Fruit fly (Drosophila melanogaster) whole organism, embryonic: ENCODE data around the gene Nup43.

Source experiments
- Adf1 ChIP-seq: fragments of 200-800 bp; sonication (Bioruptor generic); IDR thresholded peaks from 2 replicates; pipeline ENCODE4 v1.3.6; 2022; ENCODE audit warnings: missing biosample characterization, missing genetic modification characterization
- Atf6 ChIP-seq: fragments of 200-800 bp; sonication (Bioruptor generic); IDR thresholded peaks from 2 replicates; pipeline ENCODE4 v1.3.6; 2022; ENCODE audit warnings: missing biosample characterization, missing genetic modification characterization
- Awh ChIP-seq: fragments of 200-800 bp; sonication (Bioruptor generic); IDR thresholded peaks from 2 replicates; pipeline ENCODE4, ENCODE4 v1.3.6; 2022; ENCODE audit warnings: missing biosample characterization, missing genetic modification characterization
- CG10979 ChIP-seq: fragments of 200-800 bp; sonication (Bioruptor generic); optimal IDR thresholded peaks from 2 replicates; lab custom pipeline; 2018; ENCODE audit warnings: missing biosample characterization, mild to moderate bottlenecking, missing genetic modification characterization, moderate library complexity
- CG14050 ChIP-seq: fragments of 200-800 bp; sonication (Bioruptor generic); IDR thresholded peaks from 3 replicates; pipeline ENCODE4 v1.3.6; 2022; ENCODE audit warnings: missing biosample characterization, missing genetic modification characterization
- CG15269 ChIP-seq: fragments of 200-800 bp; sonication (Bioruptor generic); optimal IDR thresholded peaks from 2 replicates; lab custom pipeline; 2018; ENCODE audit warnings: missing biosample characterization, mild to moderate bottlenecking, missing genetic modification characterization, moderate library complexity
- CG15696 ChIP-seq: fragments of 200-800 bp; sonication (Bioruptor generic); optimal IDR thresholded peaks from 2 replicates; lab custom pipeline; 2019; ENCODE audit warnings: missing biosample characterization, mild to moderate bottlenecking, missing genetic modification characterization, moderate library complexity
- CG17359 ChIP-seq: fragments of 200-800 bp; sonication (Bioruptor generic); optimal IDR thresholded peaks from 3 replicates; lab custom pipeline; 2018; ENCODE audit warnings: missing biosample characterization, mild to moderate bottlenecking, missing genetic modification characterization, moderate library complexity
- CG17385 ChIP-seq: fragments of 200-800 bp; sonication (Bioruptor generic); optimal IDR thresholded peaks from 3 replicates; lab custom pipeline; 2018; ENCODE audit warnings: missing biosample characterization, mild to moderate bottlenecking, missing genetic modification characterization
- CG18764 ChIP-seq: fragments of 200-800 bp; sonication (Bioruptor generic); optimal IDR thresholded peaks from 3 replicates; lab custom pipeline; 2016; ENCODE audit warnings: missing biosample characterization, missing genetic modification characterization
- CG2199 ChIP-seq: fragments of 200-800 bp; sonication (Bioruptor generic); IDR thresholded peaks from 3 replicates; pipeline ENCODE4 v1.3.6; 2022; ENCODE audit warnings: missing biosample characterization, missing genetic modification characterization
- CG2202 ChIP-seq: fragments of 200-800 bp; sonication (Bioruptor generic); optimal IDR thresholded peaks from 2 replicates; lab custom pipeline; 2018; ENCODE audit warnings: missing biosample characterization, mild to moderate bottlenecking, missing genetic modification characterization
- CG32532 ChIP-seq: fragments of 200-800 bp; sonication (Bioruptor generic); IDR thresholded peaks from 2 replicates; pipeline ENCODE4 v1.3.6; 2022; ENCODE audit warnings: missing biosample characterization, missing genetic modification characterization
- CG3726 ChIP-seq: fragments of 200-800 bp; sonication (Bioruptor generic); IDR thresholded peaks from 3 replicates; pipeline ENCODE4, ENCODE4 v1.3.6; 2022; ENCODE audit warnings: missing biosample characterization, missing genetic modification characterization
- CG8388 ChIP-seq: fragments of 200-800 bp; sonication (Bioruptor generic); optimal IDR thresholded peaks from 2 replicates; lab custom pipeline; 2019; ENCODE audit warnings: missing biosample characterization, mild to moderate bottlenecking, missing genetic modification characterization, moderate library complexity
- CTCF ChIP-seq: fragments of 200-800 bp; sonication (Bioruptor generic); optimal IDR thresholded peaks from 2 replicates; lab custom pipeline; 2017; ENCODE audit warnings: missing biosample characterization, mild to moderate bottlenecking, missing genetic modification characterization, moderate library complexity
- CrebB ChIP-seq: fragments of 200-800 bp; sonication (Bioruptor generic); optimal IDR thresholded peaks from 3 replicates; lab custom pipeline; 2018; ENCODE audit warnings: missing biosample characterization, mild to moderate bottlenecking, missing genetic modification characterization
- Doc3 ChIP-seq: fragments of 200-800 bp; sonication (Bioruptor generic); IDR thresholded peaks from 3 replicates; pipeline ENCODE4 v1.3.6; 2022; ENCODE audit warnings: missing biosample characterization, missing genetic modification characterization; ENCODE audit not compliant: partially characterized antibody
- Ets65A ChIP-seq: fragments of 200-800 bp; sonication (Bioruptor generic); peaks from one replicate; lab custom pipeline; 2016; ENCODE audit warnings: missing biosample characterization, missing genetic modification characterization
- Fer3 ChIP-seq: fragments of 200-800 bp; sonication (Bioruptor generic); optimal IDR thresholded peaks from 2 replicates; lab custom pipeline; 2018; ENCODE audit warnings: missing biosample characterization, mild to moderate bottlenecking, missing genetic modification characterization, moderate library complexity
- HLH4C ChIP-seq: fragments of 200-800 bp; sonication (Bioruptor generic); IDR thresholded peaks from 3 replicates; pipeline ENCODE4 v1.3.6; 2022; ENCODE audit warnings: missing biosample characterization, missing genetic modification characterization; ENCODE audit not compliant: partially characterized antibody
- HmgZ ChIP-seq: fragments of 200-800 bp; sonication (Bioruptor generic); optimal IDR thresholded peaks from 2 replicates; lab custom pipeline; 2018; ENCODE audit warnings: missing biosample characterization, mild to moderate bottlenecking, missing genetic modification characterization
- Hr3 ChIP-seq: fragments of 200-800 bp; sonication (Bioruptor generic); optimal IDR thresholded peaks from 3 replicates; lab custom pipeline; 2016; ENCODE audit warnings: missing biosample characterization, missing genetic modification characterization
- MBD-R2 ChIP-seq: fragments of 200-800 bp; sonication (Bioruptor generic); IDR thresholded peaks from 2 replicates; pipeline ENCODE4 v1.3.6; 2022; ENCODE audit warnings: missing biosample characterization, missing genetic modification characterization
- MTF-1 ChIP-seq: fragments of 200-800 bp; sonication (Bioruptor generic); optimal IDR thresholded peaks from 2 replicates; lab custom pipeline; 2018; ENCODE audit warnings: missing biosample characterization, mild to moderate bottlenecking, missing genetic modification characterization, borderline replicate concordance
- NC2α ChIP-seq: fragments of 200-800 bp; sonication (Bioruptor generic); optimal IDR thresholded peaks from 2 replicates; lab custom pipeline; 2016; ENCODE audit warnings: missing biosample characterization, missing genetic modification characterization
- Rx ChIP-seq: fragments of 200-800 bp; sonication (Bioruptor generic); IDR thresholded peaks from 2 replicates; pipeline ENCODE4 v1.3.6; 2022; ENCODE audit warnings: missing biosample characterization, missing genetic modification characterization
- Side ChIP-seq: fragments of 200-800 bp; sonication (Bioruptor generic); optimal IDR thresholded peaks from 2 replicates; lab custom pipeline; 2016; ENCODE audit warnings: missing biosample characterization, missing genetic modification characterization
- Ssrp ChIP-seq: fragments of 200-800 bp; sonication (Bioruptor generic); optimal IDR thresholded peaks from 2 replicates; lab custom pipeline; 2018; ENCODE audit warnings: missing biosample characterization, mild to moderate bottlenecking, missing genetic modification characterization, moderate library complexity
- Xrp1 ChIP-seq: fragments of 200-800 bp; sonication (Bioruptor generic); IDR thresholded peaks from 2 replicates; pipeline ENCODE4 v1.3.6; 2022; ENCODE audit warnings: missing biosample characterization, missing genetic modification characterization
- bab2 ChIP-seq: fragments of 200-800 bp; sonication (Bioruptor generic); optimal IDR thresholded peaks from 2 replicates; lab custom pipeline; 2016; ENCODE audit warnings: missing biosample characterization, missing genetic modification characterization
- bbx ChIP-seq: fragments of 200-800 bp; sonication (Bioruptor generic); IDR thresholded peaks from 2 replicates; pipeline ENCODE4 v1.3.6; 2022; ENCODE audit warnings: missing biosample characterization, missing genetic modification characterization; ENCODE audit not compliant: partially characterized antibody
- ftz-f1 ChIP-seq: fragments of 200-800 bp; sonication (Bioruptor generic); optimal IDR thresholded peaks from 2 replicates; lab custom pipeline; 2016; ENCODE audit warnings: missing biosample characterization, missing genetic modification characterization
- fu2 ChIP-seq: fragments of 200-800 bp; sonication (Bioruptor generic); optimal IDR thresholded peaks from 2 replicates; lab custom pipeline; 2016; ENCODE audit warnings: missing biosample characterization, missing genetic modification characterization
- gt ChIP-seq: fragments of 200-800 bp; sonication (Bioruptor generic); IDR thresholded peaks from 2 replicates; pipeline ENCODE4 v1.3.6; 2022; ENCODE audit warnings: missing biosample characterization, missing genetic modification characterization
- hbn ChIP-seq: fragments of 200-800 bp; sonication (Bioruptor generic); IDR thresholded peaks from 2 replicates; pipeline ENCODE4 v1.3.6; 2022; ENCODE audit warnings: missing biosample characterization, missing genetic modification characterization; ENCODE audit not compliant: partially characterized antibody
- kni ChIP-seq: fragments of 200-800 bp; sonication (Bioruptor generic); optimal IDR thresholded peaks from 3 replicates; lab custom pipeline; 2017; ENCODE audit warnings: mild to moderate bottlenecking, missing biosample characterization, missing genetic modification reagents, missing genetic modification characterization
- lab ChIP-seq: fragments of 200-800 bp; sonication (Bioruptor generic); optimal IDR thresholded peaks from 3 replicates; lab custom pipeline; 2017; ENCODE audit warnings: missing biosample characterization, missing genetic modification characterization, mild to moderate bottlenecking, moderate library complexity, missing genetic modification reagents
- lbe ChIP-seq: fragments of 200-800 bp; sonication (Bioruptor generic); optimal IDR thresholded peaks from 2 replicates; lab custom pipeline; 2016; ENCODE audit warnings: missing biosample characterization, mild to moderate bottlenecking, missing genetic modification characterization
- lilli ChIP-seq: fragments of 200-800 bp; sonication (Bioruptor generic); optimal IDR thresholded peaks from 3 replicates; lab custom pipeline; 2016; ENCODE audit warnings: missing biosample characterization, missing genetic modification characterization
- mam ChIP-seq: fragments of 200-800 bp; sonication (Bioruptor generic); optimal IDR thresholded peaks from 3 replicates; lab custom pipeline; 2016; ENCODE audit warnings: missing biosample characterization, missing genetic modification characterization
- mirr ChIP-seq: fragments of 200-800 bp; sonication (Bioruptor generic); optimal IDR thresholded peaks from 3 replicates; lab custom pipeline; 2018; ENCODE audit warnings: missing biosample characterization, mild to moderate bottlenecking, missing genetic modification characterization
- pnt ChIP-seq: fragments of 200-800 bp; sonication (Bioruptor generic); optimal IDR thresholded peaks from 3 replicates; lab custom pipeline; 2016; ENCODE audit warnings: missing biosample characterization, missing genetic modification characterization
- run ChIP-seq: fragments of 200-800 bp; sonication (Bioruptor generic); optimal IDR thresholded peaks from 3 replicates; lab custom pipeline; 2018; ENCODE audit warnings: missing biosample characterization, mild to moderate bottlenecking, missing genetic modification characterization
- scrt ChIP-seq: fragments of 200-800 bp; sonication (Bioruptor generic); optimal IDR thresholded peaks from 2 replicates; lab custom pipeline; 2018; ENCODE audit warnings: missing biosample characterization, mild to moderate bottlenecking, missing genetic modification characterization, moderate library complexity
- unpg ChIP-seq: fragments of 200-800 bp; sonication (Bioruptor generic); optimal IDR thresholded peaks from 3 replicates; lab custom pipeline; 2018; ENCODE audit warnings: missing biosample characterization, mild to moderate bottlenecking, missing genetic modification characterization, moderate library complexity
- z ChIP-seq: fragments of 200-800 bp; sonication (Bioruptor generic); IDR thresholded peaks from 3 replicates; pipeline ENCODE4 v1.3.6; 2022; ENCODE audit warnings: missing biosample characterization, missing genetic modification characterization
- zen2 ChIP-seq: fragments of 200-800 bp; sonication (Bioruptor generic); IDR thresholded peaks from 3 replicates; pipeline ENCODE4 v1.3.6; 2022; ENCODE audit warnings: missing biosample characterization, missing genetic modification characterization; ENCODE audit not compliant: partially characterized antibody

Gene Nup43

dm6 chr3R:18385593-18385992 is 19.2 kb downstream of the Nup43 start, which contains the start of gene cona (continued):
- no peak for TF ChIP-seq CG2202 (tag; lab: Kevin White, UChicago)
- no peak for TF ChIP-seq CG3726 (GFP tag; lab: Robert Waterston, UW)
- TF ChIP-seq run (tag; lab: Kevin White, UChicago), result no peak

dm6 chr3R:18389790-18390189 is 23.4 kb downstream of the Nup43 start, which contains the start of gene Vha100-4:
Gene Vha100-4 (minus strand): TSS chr3R:18389805.
- TF ChIP-seq lab, result peak; percentile 93
- peak; percentile 10 for TF ChIP-seq mirr (GFP tag; lab: Kevin White, UChicago)
- 0 out of 2 replicates have a peak, but pooled peaks have one; percentile 38 for TF ChIP-seq Awh (GFP tag; lab: Robert Waterston, UW)
- 0 out of 2 replicates have a peak, but pooled peaks have one; percentile 33 for TF ChIP-seq Atf6
- TF ChIP-seq CrebB (tag; lab: Kevin White, UChicago), result peak; percentile 15
- no peak for TF ChIP-seq CG32532 (GFP tag; lab: Robert Waterston, UW)
- TF ChIP-seq mam, result no peak

dm6 chr3R:18393436-18393835 is 27.0 kb downstream of the Nup43 start:
- TF ChIP-seq ftz-f1 (GFP tag; lab: Kevin White, UChicago) (no peak), Xrp1 (GFP tag; lab: Robert Waterston, UW) (peak; percentile 68; the same call in 1 of the 2 replicates), CG8388 (GFP tag; lab: Kevin White, UChicago) (peak; percentile 55), hbn (no peak), fu2 (no peak), CG17359 (no peak), CG17385 (GFP tag; lab: Kevin White, UChicago) (peak; percentile 54), NC2α (no peak), HmgZ (tag; lab: Kevin White, UChicago) (peak; percentile 31), CG2199 (GFP tag; lab: Robert Waterston, UW) (no peak), CG18764 (GFP tag; lab: Kevin White, UChicago) (no peak), Side (GFP tag; lab: Kevin White, UChicago) (no peak), MTF-1 (GFP tag; lab: Kevin White, UChicago) (no peak), CG14050 (GFP tag; lab: Robert Waterston, UW) (no peak), HLH4C (GFP tag; lab: Robert Waterston, UW) (no peak), lilli (peak; percentile 49), CTCF (GFP tag; lab: Kevin White, UChicago) (no peak), CG15696 (tag; lab: Kevin White, UChicago) (no peak), Ssrp (peak; percentile 56), Hr3 (GFP tag; lab: Kevin White, UChicago) (peak; percentile 24), zen2 (GFP tag; lab: Robert Waterston, UW) (no peak), Adf1 (peak; percentile 13; the same call in 1 of the 2 replicates), CG15269 (tag; lab: Kevin White, UChicago) (no peak), CG32532 (GFP tag; lab: Robert Waterston, UW) (peak; percentile 73), lbe (GFP tag; lab: Kevin White, UChicago) (peak; percentile 62), Fer3 (tag; lab: Kevin White, UChicago) (no peak), scrt (GFP tag; lab: Kevin White, UChicago) (no peak), Doc3 (GFP tag; lab: Robert Waterston, UW) (no peak), Rx (GFP tag; lab: Robert Waterston, UW) (no peak), bab2 (GFP tag; lab: Kevin White, UChicago) (peak; percentile 6), z (GFP tag; lab: Robert Waterston, UW) (no peak), CG10979 (tag; lab: Kevin White, UChicago) (peak; percentile 46), bbx (GFP tag; lab: Robert Waterston, UW) (no peak), gt (no peak), MBD-R2 (GFP tag; lab: Robert Waterston, UW) (no peak), pnt (GFP tag; lab: Kevin White, UChicago) (no peak), Ets65A (GFP tag; lab: Kevin White, UChicago) (peak; percentile 43), unpg (GFP tag; lab: Kevin White, UChicago) (peak; percentile 72), kni (no peak)
